Fruit fly (Drosophila melanogaster): ENCODE measurements around the gene tw.

DNA sequence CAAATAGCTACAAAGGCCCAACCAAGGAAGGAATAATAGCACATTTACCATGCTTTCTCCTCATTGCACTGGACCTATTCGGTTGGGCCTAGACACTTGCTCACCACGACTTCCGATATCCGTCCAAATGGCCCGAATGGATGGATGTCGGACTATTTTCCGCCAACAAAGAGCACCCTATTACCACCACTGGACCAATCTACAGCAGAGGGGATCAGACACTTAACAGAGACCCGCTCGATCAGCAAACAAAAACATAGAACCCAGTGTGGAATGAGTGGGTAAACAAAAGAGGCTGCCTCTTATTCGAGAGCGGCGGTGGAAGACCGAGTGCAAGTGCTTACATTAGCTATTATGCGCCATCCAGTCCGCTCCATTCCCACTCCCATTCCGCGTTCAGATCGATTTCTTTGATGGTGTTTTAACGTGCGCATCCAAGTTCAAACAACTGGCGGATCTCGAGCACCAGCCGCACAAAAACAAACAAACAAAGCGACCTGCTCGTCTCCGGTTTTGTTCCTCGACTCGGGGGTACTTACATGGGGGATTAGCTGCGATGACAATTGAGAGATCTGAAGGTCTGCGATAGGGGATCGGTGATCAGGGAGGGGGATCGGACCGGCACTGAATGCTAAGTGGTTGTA, 15.9 kb upstream of the tw start:
- TF ChIP-seq psq (optimal IDR thresholded peaks at IDR 0.05) (no peak), h (optimal IDR thresholded peaks at IDR 0.05) (no peak)

All from Kc167 (cell line).